Fruit fly (Drosophila melanogaster): ENCODE data around the gene CG13445.

dm6 chr3L:15794311-15794710, 15.0 kb upstream of the CG13445 start:
- no peak for TF ChIP-seq CTCF (optimal IDR thresholded peaks at IDR 0.05)
- TF ChIP-seq CG8478 (optimal IDR thresholded peaks at IDR 0.05), result no peak

Data from S2 (cell line).